Fruit fly (Drosophila melanogaster) whole organism, prepupa: Measurements from ENCODE around the gene CG14689.

ENCODE experiments used
- Blimp-1 ChIP-seq: fragments of 200-800 bp; sonication (Bioruptor generic); optimal IDR thresholded peaks from 3 replicates; lab custom pipeline; 2017; ENCODE audit warnings: missing biosample characterization, missing genetic modification characterization, mild to moderate bottlenecking, moderate library complexity, missing genetic modification reagents
- CG10631 ChIP-seq: fragments of 200-800 bp; sonication (Bioruptor generic); optimal IDR thresholded peaks from 2 replicates; lab custom pipeline; 2016; ENCODE audit warnings: missing biosample characterization, missing genetic modification characterization
- CG10669 ChIP-seq: fragments of 200-800 bp; sonication (Bioruptor generic); optimal IDR thresholded peaks from 3 replicates; lab custom pipeline; 2018; ENCODE audit warnings: missing biosample characterization, mild to moderate bottlenecking, missing genetic modification characterization, moderate library complexity
- CG11762 ChIP-seq: fragments of 200-800 bp; sonication (Bioruptor generic); optimal IDR thresholded peaks from 3 replicates; lab custom pipeline; 2016; ENCODE audit warnings: missing biosample characterization, missing genetic modification characterization; ENCODE audit not compliant: insufficient read depth
- CG11902 ChIP-seq: fragments of 200-800 bp; sonication (Bioruptor generic); optimal IDR thresholded peaks from 3 replicates; lab custom pipeline; 2016; ENCODE audit warnings: missing biosample characterization, missing genetic modification characterization
- CG15336 ChIP-seq: fragments of 200-800 bp; sonication (Bioruptor generic); IDR thresholded peaks from 2 replicates; pipeline ENCODE4 v1.3.6; 2022; ENCODE audit warnings: missing biosample characterization, missing genetic modification characterization
- CG1621 ChIP-seq: fragments of 200-800 bp; sonication (Bioruptor generic); optimal IDR thresholded peaks from 3 replicates; lab custom pipeline; 2018; ENCODE audit warnings: missing biosample characterization, mild to moderate bottlenecking, missing genetic modification characterization
- CG16779 ChIP-seq: fragments of 200-800 bp; sonication (Bioruptor generic); optimal IDR thresholded peaks from 3 replicates; lab custom pipeline; 2017; ENCODE audit warnings: missing biosample characterization, mild to moderate bottlenecking, missing genetic modification characterization
- CG3032 ChIP-seq: fragments of 200-800 bp; optimal IDR thresholded peaks from 2 replicates; lab custom pipeline; 2019; ENCODE audit warnings: missing biosample characterization, mild to moderate bottlenecking, missing genetic modification characterization, moderate library complexity
- CG31627 ChIP-seq: fragments of 200-800 bp; sonication (Bioruptor generic); optimal IDR thresholded peaks from 3 replicates; lab custom pipeline; 2016; ENCODE audit warnings: missing biosample characterization, missing genetic modification characterization
- CG32006 ChIP-seq: fragments of 200-800 bp; sonication (Bioruptor generic); optimal IDR thresholded peaks from 3 replicates; lab custom pipeline; 2017; ENCODE audit warnings: missing biosample characterization, mild to moderate bottlenecking, missing genetic modification characterization
- CG3919 ChIP-seq: fragments of 200-800 bp; sonication (Bioruptor generic); optimal IDR thresholded peaks from 3 replicates; lab custom pipeline; 2016; ENCODE audit warnings: missing biosample characterization, missing genetic modification characterization
- CG4318 ChIP-seq: fragments of 200-800 bp; sonication (Bioruptor generic); optimal IDR thresholded peaks from 3 replicates; lab custom pipeline; 2017; ENCODE audit warnings: missing biosample characterization, mild to moderate bottlenecking, missing genetic modification characterization
- CG6276 ChIP-seq: fragments of 200-800 bp; sonication (Bioruptor generic); optimal IDR thresholded peaks from 2 replicates; lab custom pipeline; 2017; ENCODE audit warnings: missing biosample characterization, mild to moderate bottlenecking, missing genetic modification characterization
- CG6792 ChIP-seq: fragments of 200-800 bp; sonication (Bioruptor generic); optimal IDR thresholded peaks from 3 replicates; lab custom pipeline; 2016; ENCODE audit warnings: missing biosample characterization, missing genetic modification characterization
- CG6808 ChIP-seq: fragments of 200-800 bp; sonication (Bioruptor generic); optimal IDR thresholded peaks from 3 replicates; lab custom pipeline; 2017; ENCODE audit warnings: missing biosample characterization, missing genetic modification characterization, mild to moderate bottlenecking, moderate library complexity, missing genetic modification reagents
- CG6854 ChIP-seq: fragments of 200-800 bp; sonication (Bioruptor generic); optimal IDR thresholded peaks from 2 replicates; lab custom pipeline; 2017; ENCODE audit warnings: missing biosample characterization, mild to moderate bottlenecking, missing genetic modification characterization
- CG7368 ChIP-seq: fragments of 200-800 bp; sonication (Bioruptor generic); optimal IDR thresholded peaks from 3 replicates; lab custom pipeline; 2016; ENCODE audit warnings: missing biosample characterization, missing genetic modification characterization
- CG8119 ChIP-seq: fragments of 200-800 bp; sonication (Bioruptor generic); IDR thresholded peaks from 3 replicates; pipeline ENCODE4 v1.3.6; 2022; ENCODE audit warnings: missing biosample characterization, missing genetic modification characterization
- CG8319 ChIP-seq: fragments of 200-800 bp; sonication (Bioruptor generic); optimal IDR thresholded peaks from 3 replicates; lab custom pipeline; 2016; ENCODE audit warnings: missing biosample characterization, missing genetic modification characterization
- CG8632 ChIP-seq: fragments of 200-800 bp; sonication (Bioruptor generic); optimal IDR thresholded peaks from 3 replicates; lab custom pipeline; 2016; ENCODE audit warnings: missing biosample characterization, missing genetic modification characterization
- Eip75B ChIP-seq: fragments of 200-800 bp; sonication (Bioruptor generic); optimal IDR thresholded peaks from 3 replicates; lab custom pipeline; 2016; ENCODE audit warnings: missing biosample characterization, missing genetic modification characterization
- Eip78C ChIP-seq: fragments of 200-800 bp; sonication (Bioruptor generic); peaks from one replicate; lab custom pipeline; 2016; ENCODE audit warnings: missing biosample characterization, missing genetic modification characterization
- Ets21C ChIP-seq: fragments of 200-800 bp; sonication (Bioruptor generic); optimal IDR thresholded peaks from 3 replicates; lab custom pipeline; 2016; ENCODE audit warnings: missing biosample characterization, missing genetic modification characterization
- Ets96B ChIP-seq: fragments of 200-800 bp; optimal IDR thresholded peaks from 2 replicates; lab custom pipeline; 2019; ENCODE audit warnings: missing biosample characterization, mild to moderate bottlenecking, missing genetic modification characterization, moderate library complexity
- Gug ChIP-seq: fragments of 200-800 bp; sonication (Bioruptor generic); IDR thresholded peaks from 2 replicates; pipeline ENCODE4 v1.3.6; 2022; ENCODE audit warnings: missing biosample characterization, missing genetic modification characterization
- Hr38 ChIP-seq: sonication (Bioruptor generic); optimal IDR thresholded peaks from 2 replicates; lab custom pipeline; 2016; ENCODE audit warnings: missing biosample characterization, missing genetic modification characterization
- Hr39 ChIP-seq: fragments of 200-800 bp; sonication (Bioruptor generic); optimal IDR thresholded peaks from 2 replicates; lab custom pipeline; 2016; ENCODE audit warnings: missing biosample characterization, missing genetic modification characterization
- Lpt ChIP-seq: fragments of 200-800 bp; sonication (Bioruptor generic); optimal IDR thresholded peaks from 3 replicates; lab custom pipeline; 2016; ENCODE audit warnings: missing biosample characterization, missing genetic modification characterization
- Met ChIP-seq: fragments of 200-800 bp; sonication (Bioruptor generic); optimal IDR thresholded peaks from 3 replicates; lab custom pipeline; 2016; ENCODE audit warnings: missing biosample characterization, missing genetic modification characterization
- Smox ChIP-seq: fragments of 200-800 bp; sonication (Bioruptor generic); optimal IDR thresholded peaks from 3 replicates; lab custom pipeline; 2016; ENCODE audit warnings: missing biosample characterization, missing genetic modification characterization
- Sox102F ChIP-seq: fragments of 200-800 bp; sonication (Bioruptor generic); optimal IDR thresholded peaks from 2 replicates; lab custom pipeline; 2016; ENCODE audit warnings: missing biosample characterization, mild to moderate bottlenecking, missing genetic modification characterization
- Sox14 ChIP-seq: fragments of 200-800 bp; sonication (Bioruptor generic); optimal IDR thresholded peaks from 3 replicates; lab custom pipeline; 2016; ENCODE audit warnings: missing biosample characterization, missing genetic modification characterization
- acj6 ChIP-seq: fragments of 200-800 bp; sonication (Bioruptor generic); optimal IDR thresholded peaks from 3 replicates; lab custom pipeline; 2016; ENCODE audit warnings: missing biosample characterization, missing genetic modification characterization
- dac ChIP-seq: fragments of 200-800 bp; sonication (Bioruptor generic); optimal IDR thresholded peaks from 2 replicates; lab custom pipeline; 2017; ENCODE audit warnings: missing biosample characterization, mild to moderate bottlenecking, missing genetic modification characterization
- dsx ChIP-seq: fragments of 200-800 bp; optimal IDR thresholded peaks from 3 replicates; lab custom pipeline; 2019; ENCODE audit warnings: missing biosample characterization, mild to moderate bottlenecking, missing genetic modification characterization, moderate library complexity; ENCODE audit not compliant: poor library complexity, severe bottlenecking
- eg ChIP-seq: fragments of 200-800 bp; sonication (Bioruptor generic); IDR thresholded peaks from 3 replicates; pipeline ENCODE4 v1.3.6; 2022; ENCODE audit warnings: missing biosample characterization, missing genetic modification characterization
- esn ChIP-seq: fragments of 200-800 bp; sonication (Bioruptor generic); optimal IDR thresholded peaks from 2 replicates; lab custom pipeline; 2016; ENCODE audit warnings: missing biosample characterization, mild to moderate bottlenecking, missing genetic modification characterization, moderate library complexity
- fd59A ChIP-seq: fragments of 200-800 bp; sonication (Bioruptor generic); optimal IDR thresholded peaks from 2 replicates; lab custom pipeline; 2017; ENCODE audit warnings: missing biosample characterization, mild to moderate bottlenecking, missing genetic modification characterization, missing genetic modification reagents
- fkh ChIP-seq: fragments of 200-800 bp; sonication (Bioruptor generic); optimal IDR thresholded peaks from 3 replicates; lab custom pipeline; 2017; ENCODE audit warnings: missing biosample characterization, mild to moderate bottlenecking, missing genetic modification characterization, moderate library complexity
- lz ChIP-seq: fragments of 200-800 bp; sonication (Bioruptor generic); optimal IDR thresholded peaks from 3 replicates; lab custom pipeline; 2016; ENCODE audit warnings: missing biosample characterization, missing genetic modification characterization
- net ChIP-seq: fragments of 200-800 bp; sonication (Bioruptor generic); optimal IDR thresholded peaks from 3 replicates; lab custom pipeline; 2016; ENCODE audit warnings: missing biosample characterization, missing genetic modification characterization
- pdm3 ChIP-seq: fragments of 200-800 bp; sonication (Bioruptor generic); optimal IDR thresholded peaks from 3 replicates; lab custom pipeline; 2016; ENCODE audit warnings: missing biosample characterization, missing genetic modification characterization
- salr ChIP-seq, 2 experiments: fragments of 200-800 bp; sonication (Bioruptor generic); optimal IDR thresholded peaks; 3 replicates each; lab custom pipeline; 2016 to 2018; ENCODE audit warnings: missing biosample characterization in 2 of 2, missing genetic modification characterization in 2 of 2, mild to moderate bottlenecking in 1 of 2
- spab ChIP-seq: fragments of 200-800 bp; sonication (Bioruptor generic); optimal IDR thresholded peaks from 2 replicates; lab custom pipeline; 2017; ENCODE audit warnings: missing biosample characterization, mild to moderate bottlenecking, missing genetic modification characterization, missing genetic modification reagents
- ss ChIP-seq, 2 experiments: fragments of 200-800 bp; sonication (Bioruptor generic); optimal IDR thresholded peaks; 2 replicates in 1 of 2; 3 replicates in 1 of 2; lab custom pipeline; 2017 to 2018; ENCODE audit warnings: mild to moderate bottlenecking in 2 of 2, missing biosample characterization in 2 of 2, missing genetic modification characterization in 2 of 2, moderate library complexity in 1 of 2
- svp ChIP-seq: fragments of 200-800 bp; sonication (Bioruptor generic); peaks from one replicate; lab custom pipeline; 2016; ENCODE audit warnings: missing biosample characterization, missing genetic modification characterization
- topi ChIP-seq: fragments of 200-800 bp; sonication (Bioruptor generic); optimal IDR thresholded peaks from 3 replicates; lab custom pipeline; 2016; ENCODE audit warnings: missing biosample characterization, missing genetic modification characterization

CG14689 gene

dm6 chr3R:10667964-10668363 is 43.1 kb downstream of the CG14689 start:
- TF ChIP-seq fkh (GFP tag; lab: Kevin White, UChicago): no peak
- no peak for TF ChIP-seq pdm3 (GFP tag; lab: Kevin White, UChicago)
- no peak for TF ChIP-seq CG6808
- TF ChIP-seq svp (GFP tag; lab: Kevin White, UChicago): no peak
- TF ChIP-seq Smox (GFP tag; lab: Kevin White, UChicago): no peak
- no peak for TF ChIP-seq CG10631 (GFP tag; lab: Kevin White, UChicago)
- TF ChIP-seq CG6854 (GFP tag; lab: Kevin White, UChicago): no peak
- no peak for TF ChIP-seq CG8632 (GFP tag; lab: Kevin White, UChicago)
- no peak for TF ChIP-seq CG31627 (GFP tag; lab: Kevin White, UChicago)
- no peak for TF ChIP-seq CG32006
- TF ChIP-seq eg (GFP tag; lab: Robert Waterston, UW): no peak
- TF ChIP-seq dac (GFP tag; lab: Kevin White, UChicago): no peak
- no peak for TF ChIP-seq Ets96B (tag; lab: Kevin White, UChicago)
- TF ChIP-seq esn (GFP tag; lab: Kevin White, UChicago): no peak

- TF ChIP-seq Blimp-1 (no peak), lz (GFP tag; lab: Kevin White, UChicago) (no peak), spab (GFP tag; lab: Kevin White, UChicago) (peak; percentile 52), dac (GFP tag; lab: Kevin White, UChicago) (peak; percentile 63), CG6792 (no peak), Met (peak; percentile 52), CG3919 (peak; percentile 73), CG16779 (tag; lab: Kevin White, UChicago) (peak; percentile 10), CG6276 (GFP tag; lab: Kevin White, UChicago) (peak; percentile 41), Eip75B (peak; percentile 58), Smox (GFP tag; lab: Kevin White, UChicago) (no peak), fkh (GFP tag; lab: Kevin White, UChicago) (peak; percentile 13), dsx (peak; percentile 9), CG15336 (peak; percentile 38; the same call in 1 of the 2 replicates), CG6854 (GFP tag; lab: Kevin White, UChicago) (peak; percentile 13), fd59A (GFP tag; lab: Kevin White, UChicago) (peak; percentile 40), Eip78C (GFP tag; lab: Kevin White, UChicago) (peak; percentile 83), CG4318 (GFP tag; lab: Kevin White, UChicago) (no peak), Ets21C (GFP tag; lab: Kevin White, UChicago) (no peak), CG10631 (GFP tag; lab: Kevin White, UChicago) (no peak), CG8319 (GFP tag; lab: Kevin White, UChicago) (peak; percentile 23), CG8632 (GFP tag; lab: Kevin White, UChicago) (no peak), CG11902 (GFP tag; lab: Kevin White, UChicago) (no peak), pdm3 (GFP tag; lab: Kevin White, UChicago) (peak; percentile 63), Lpt (GFP tag; lab: Kevin White, UChicago) (peak; percentile 30), Hr38 (GFP tag; lab: Kevin White, UChicago) (no peak), CG1621 (tag; lab: Kevin White, UChicago) (peak; percentile 64), esn (GFP tag; lab: Kevin White, UChicago) (peak; percentile 28), Gug (peak; percentile 55), CG10669 (GFP tag; lab: Kevin White, UChicago) (peak; percentile 54), acj6 (GFP tag; lab: Kevin White, UChicago) (peak; percentile 33), CG6808 (peak; percentile 60), Sox14 (peak; percentile 40), ss (GFP tag; optimal IDR thresholded peaks at IDR 0.05; lab: Kevin White, UChicago) (peak; percentile 38 to 66), net (GFP tag; lab: Kevin White, UChicago) (peak; percentile 51), eg (GFP tag; lab: Robert Waterston, UW) (peak; percentile 77), topi (peak; percentile 4), Sox102F (GFP tag; lab: Kevin White, UChicago) (no peak), salr (GFP tag; optimal IDR thresholded peaks at IDR 0.05; lab: Kevin White, UChicago) (peak; percentile 19 to 28), CG8119 (GFP tag; lab: Robert Waterston, UW) (peak; percentile 55; the same call in 1 of the 3 replicates), CG7368 (peak; percentile 42), Hr39 (GFP tag; lab: Kevin White, UChicago) (no peak), Ets96B (tag; lab: Kevin White, UChicago) (peak; percentile 48), CG3032 (tag; lab: Kevin White, UChicago) (peak; percentile 63), CG11762 (no peak)
Observed at dm6 chr3R:10664942-10665341, 46.1 kb downstream of the CG14689 start.
